Worm (Caenorhabditis elegans) whole organism, L4/young adult: ENCODE data around the gene C16C8.7.

Experiments used
- dao-5 ChIP-seq: sonication (generic microtip); optimal IDR thresholded peaks from 2 replicates; lab custom pipeline; 2016; ENCODE audit warnings: missing genotype, missing genetic modification characterization, moderate library complexity, missing compliant biosample characterization
- him-1 ChIP-seq: sonication (generic microtip); optimal IDR thresholded peaks from 2 replicates; lab custom pipeline; 2016; ENCODE audit warnings: missing genotype, missing genetic modification reagents, missing genetic modification characterization, missing compliant biosample characterization

ce11 chrII:3428158-3428704, 31.7 kb downstream of the C16C8.7 start:
- TF ChIP-seq him-1 (tag; lab: Kevin White, UChicago) (peak; percentile 84), dao-5 (no peak)
